Worm (Caenorhabditis elegans) whole organism, young adult: ENCODE results near the gene F12A10.1.

ENCODE experiments used
- C06A6.2 ChIP-seq: fragments of 200-800 bp; sonication (Bioruptor generic); conservative IDR thresholded peaks from 2 replicates; pipeline ENCODE4 v1.3.6; 2022; ENCODE audit warnings: missing genetic modification characterization, missing compliant biosample characterization
- C17E4.6 ChIP-seq: fragments of 200-800 bp; sonication (Bioruptor generic); IDR thresholded peaks from 2 replicates; pipeline ENCODE4 v1.3.6; 2022; ENCODE audit warnings: missing genetic modification reagents, missing genetic modification characterization, missing compliant biosample characterization
- D2030.7 ChIP-seq: fragments of 200-800 bp; sonication (Bioruptor generic); IDR thresholded peaks from 2 replicates; pipeline ENCODE4 v1.3.6; 2022; ENCODE audit warnings: missing genetic modification reagents, missing genetic modification characterization, missing compliant biosample characterization
- F23B12.7 ChIP-seq: sonication (generic microtip); optimal IDR thresholded peaks from 2 replicates; lab custom pipeline; 2017; ENCODE audit warnings: missing genetic modification characterization, mild to moderate bottlenecking, missing compliant biosample characterization, antibody characterized with exemption, moderate library complexity; ENCODE audit not compliant: insufficient read depth
- F33H1.4 ChIP-seq: fragments of 200-800 bp; sonication (Bioruptor generic); IDR thresholded peaks from 2 replicates; pipeline ENCODE4 v1.3.6; 2022; ENCODE audit warnings: missing genetic modification reagents, missing genetic modification characterization, missing compliant biosample characterization
- T07F8.4 ChIP-seq: sonication (generic microtip); optimal IDR thresholded peaks from 2 replicates; lab custom pipeline; 2016; ENCODE audit warnings: mild to moderate bottlenecking, missing genetic modification characterization, moderate library complexity, missing compliant biosample characterization
- Y79H2A.3 ChIP-seq: fragments of 200-800 bp; sonication (Bioruptor generic); conservative IDR thresholded peaks from 2 replicates; pipeline ENCODE4 v1.3.6; 2022; ENCODE audit warnings: missing genetic modification reagents, missing genetic modification characterization, missing compliant biosample characterization
- akir-1 ChIP-seq: fragments of 200-800 bp; sonication (Bioruptor generic); optimal IDR thresholded peaks from 2 replicates; lab custom pipeline; 2018; ENCODE audit warnings: mild to moderate bottlenecking, missing genetic modification characterization, moderate library complexity, missing compliant biosample characterization
- aptf-3 ChIP-seq: fragments of 200-800 bp; sonication (Bioruptor generic); IDR thresholded peaks from 2 replicates; pipeline ENCODE4 v1.3.6; 2022; ENCODE audit warnings: missing genetic modification characterization, missing compliant biosample characterization
- ceh-91 ChIP-seq: fragments of 200-800 bp; sonication (Bioruptor generic); IDR thresholded peaks from 2 replicates; pipeline ENCODE4 v1.3.6; 2022; ENCODE audit warnings: missing genetic modification reagents, missing genetic modification characterization, missing compliant biosample characterization
- chd-7 ChIP-seq: sonication (generic microtip); optimal IDR thresholded peaks from 2 replicates; lab custom pipeline; 2016; ENCODE audit warnings: mild to moderate bottlenecking, missing genetic modification characterization, moderate library complexity, missing compliant biosample characterization
- die-1 ChIP-seq: sonication (generic microtip); optimal IDR thresholded peaks from 2 replicates; lab custom pipeline; 2016; ENCODE audit warnings: missing genotype, mild to moderate bottlenecking, missing genetic modification characterization, missing compliant biosample characterization
- efl-1 ChIP-seq: fragments of 150-350 bp; optimal IDR thresholded peaks from 2 replicates; lab custom pipeline; 2014; ENCODE audit warnings: missing biosample characterization, missing genetic modification reagents, missing genetic modification characterization
- ekl-4 ChIP-seq: fragments of 200-800 bp; sonication (Bioruptor generic); IDR thresholded peaks from 2 replicates; pipeline ENCODE4 v1.3.6; 2022; ENCODE audit warnings: missing genetic modification reagents, missing genetic modification characterization, missing compliant biosample characterization
- hmg-1.2 ChIP-seq: fragments of 200-800 bp; sonication (Bioruptor generic); IDR thresholded peaks from 2 replicates; pipeline ENCODE4 v1.3.6; 2022; ENCODE audit warnings: missing genetic modification reagents, missing genetic modification characterization, missing compliant biosample characterization
- hsf-1 ChIP-seq: fragments of 200-800 bp; sonication (Bioruptor generic); IDR thresholded peaks from 2 replicates; pipeline ENCODE4 v1.3.6; 2022; ENCODE audit warnings: missing genetic modification reagents, missing genetic modification characterization, missing compliant biosample characterization
- lag-1 ChIP-seq: fragments of 200-800 bp; sonication (Bioruptor generic); IDR thresholded peaks from 2 replicates; pipeline ENCODE4 v1.3.6; 2022; ENCODE audit warnings: missing genetic modification reagents, missing genetic modification characterization, missing compliant biosample characterization
- let-526 ChIP-seq: fragments of 200-800 bp; sonication (Bioruptor generic); IDR thresholded peaks from 2 replicates; pipeline ENCODE4 v1.3.6; 2022; ENCODE audit warnings: missing genetic modification reagents, missing genetic modification characterization, missing compliant biosample characterization
- let-607 ChIP-seq, 2 experiments: fragments of 200-800 bp in 1 of 2; sonication (Bioruptor generic) in 1 of 2; sonication (generic microtip) in 1 of 2; optimal IDR thresholded peaks; 2 replicates each; lab custom pipeline; 2016 to 2018; ENCODE audit warnings: mild to moderate bottlenecking in 2 of 2, missing compliant biosample characterization in 2 of 2, missing genetic modification characterization in 2 of 2, moderate library complexity in 2 of 2, missing genotype in 1 of 2
- lin-35 ChIP-seq, 3 experiments: fragments of 150-350 bp in 2 of 3; sonication (generic microtip) in 1 of 3; optimal IDR thresholded peaks; 2 replicates each; lab custom pipeline; 2014 to 2018; ENCODE audit warnings: missing biosample characterization in 3 of 3, missing genetic modification characterization in 3 of 3, missing genetic modification reagents in 3 of 3
- lin-54 ChIP-seq: fragments of 200-800 bp; sonication (Bioruptor generic); optimal IDR thresholded peaks from 2 replicates; lab custom pipeline; 2018; ENCODE audit warnings: mild to moderate bottlenecking, missing genetic modification characterization, missing compliant biosample characterization
- lir-1 ChIP-seq: fragments of 200-800 bp; sonication (Bioruptor generic); conservative IDR thresholded peaks from 2 replicates; pipeline ENCODE4 v1.3.6; 2022; ENCODE audit warnings: missing genetic modification reagents, missing genetic modification characterization, missing compliant biosample characterization
- lsl-1 ChIP-seq: fragments of 200-800 bp; sonication (Bioruptor generic); optimal IDR thresholded peaks from 2 replicates; lab custom pipeline; 2018; ENCODE audit warnings: mild to moderate bottlenecking, missing genetic modification characterization, moderate library complexity, missing compliant biosample characterization
- lsy-27 ChIP-seq: sonication (generic microtip); optimal IDR thresholded peaks from 2 replicates; lab custom pipeline; 2017; ENCODE audit warnings: missing genetic modification characterization, mild to moderate bottlenecking, missing compliant biosample characterization, antibody characterized with exemption, missing genotype, borderline replicate concordance; ENCODE audit not compliant: insufficient read depth
- madf-6 ChIP-seq: fragments of 200-800 bp; sonication (Bioruptor generic); IDR thresholded peaks from 2 replicates; pipeline ENCODE4 v1.3.6; 2022; ENCODE audit warnings: missing genetic modification reagents, missing genetic modification characterization, missing compliant biosample characterization
- madf-8 ChIP-seq: fragments of 200-800 bp; sonication (Bioruptor generic); conservative IDR thresholded peaks from 2 replicates; pipeline ENCODE4 v1.3.6; 2022; ENCODE audit warnings: missing genetic modification reagents, missing genetic modification characterization, missing compliant biosample characterization
- mcd-1 ChIP-seq: fragments of 200-800 bp; sonication (Bioruptor generic); IDR thresholded peaks from 2 replicates; pipeline ENCODE4 v1.3.6; 2022; ENCODE audit warnings: missing genetic modification reagents, missing genetic modification characterization, missing compliant biosample characterization
- mel-28 ChIP-seq: sonication (generic microtip); optimal IDR thresholded peaks from 2 replicates; lab custom pipeline; 2016; ENCODE audit warnings: borderline replicate concordance, mild to moderate bottlenecking, missing genetic modification characterization, missing compliant biosample characterization
- mes-4 ChIP-seq: sonication (generic microtip); optimal IDR thresholded peaks from 2 replicates; lab custom pipeline; 2016; ENCODE audit warnings: missing genotype, missing genetic modification characterization, missing compliant biosample characterization
- mxl-1 ChIP-seq: sonication (generic microtip); optimal IDR thresholded peaks from 2 replicates; lab custom pipeline; 2016; ENCODE audit warnings: missing genetic modification characterization, missing compliant biosample characterization
- nhr-179 ChIP-seq: sonication (generic microtip); optimal IDR thresholded peaks from 2 replicates; lab custom pipeline; 2016; ENCODE audit warnings: mild to moderate bottlenecking, missing genetic modification characterization, missing compliant biosample characterization
- pbrm-1 ChIP-seq: fragments of 200-800 bp; sonication (Bioruptor generic); IDR thresholded peaks from 2 replicates; pipeline ENCODE4 v1.3.6; 2022; ENCODE audit warnings: missing genetic modification reagents, missing genetic modification characterization, missing compliant biosample characterization
- snpc-1.3 ChIP-seq: sonication (generic microtip); optimal IDR thresholded peaks from 2 replicates; lab custom pipeline; 2017; ENCODE audit warnings: missing genetic modification characterization, mild to moderate bottlenecking, missing compliant biosample characterization, antibody characterized with exemption, moderate library complexity, missing genotype, missing genetic modification reagents; ENCODE audit not compliant: insufficient read depth
- snpc-3.4 ChIP-seq: sonication (generic microtip); optimal IDR thresholded peaks from 2 replicates; lab custom pipeline; 2017; ENCODE audit warnings: missing genetic modification characterization, mild to moderate bottlenecking, missing compliant biosample characterization, antibody characterized with exemption, moderate library complexity, missing genotype, missing genetic modification reagents
- snpc-4 ChIP-seq, 5 experiments: fragments of 150-350 bp in 1 of 5; sonication (generic microtip) in 4 of 5; optimal IDR thresholded peaks; 2 replicates each; lab custom pipeline; 2014 to 2018; ENCODE audit warnings: missing genetic modification characterization in 5 of 5, missing biosample characterization in 3 of 5, antibody characterized with exemption in 2 of 5, mild to moderate bottlenecking in 2 of 5, missing compliant biosample characterization in 2 of 5, missing genotype in 2 of 5, moderate library complexity in 2 of 5, missing genetic modification reagents in 1 of 5
- unc-62 ChIP-seq: fragments of 150-350 bp; optimal IDR thresholded peaks from 2 replicates; lab custom pipeline; 2014; ENCODE audit warnings: missing biosample characterization, missing genetic modification reagents, missing genetic modification characterization
- xnd-1 ChIP-seq: sonication (generic microtip); optimal IDR thresholded peaks from 2 replicates; lab custom pipeline; 2016; ENCODE audit warnings: missing genotype, missing genetic modification reagents, missing genetic modification characterization, missing compliant biosample characterization
- ztf-3 ChIP-seq: fragments of 200-800 bp; sonication (Bioruptor generic); optimal IDR thresholded peaks from 2 replicates; lab custom pipeline; 2018; ENCODE audit warnings: mild to moderate bottlenecking, missing genetic modification characterization, missing compliant biosample characterization

The F12A10.1 gene

DNA sequence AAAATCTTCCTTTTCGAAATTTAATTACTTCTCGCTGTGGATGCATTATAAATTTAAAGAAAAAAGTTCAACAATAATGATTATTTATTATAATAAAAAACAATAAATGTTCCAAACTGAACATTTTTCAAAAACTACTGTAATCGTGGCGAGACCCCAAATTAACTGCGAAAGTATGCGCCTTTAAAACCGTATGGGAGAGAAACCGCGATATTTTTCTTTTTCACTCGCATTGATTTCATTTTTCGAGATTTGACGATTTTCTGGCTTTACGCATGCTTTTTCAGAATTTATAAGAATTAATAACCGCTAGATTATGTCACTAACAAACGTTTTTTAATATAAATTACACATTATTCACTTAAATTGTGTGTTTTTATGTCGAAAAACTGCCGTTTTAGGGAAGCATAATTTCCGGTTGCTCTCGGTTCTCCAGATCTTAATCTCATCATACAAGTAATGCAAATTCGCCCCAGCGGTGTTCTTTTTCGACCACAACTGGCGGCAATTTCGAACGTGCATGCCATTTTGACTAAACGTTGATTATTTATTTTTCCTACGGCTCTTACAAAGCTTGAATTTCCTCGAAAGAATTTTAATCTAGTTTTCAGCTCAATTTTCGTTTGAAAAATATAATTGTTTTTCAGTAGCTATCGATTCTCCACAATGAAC lies 4.8 kb downstream of the F12A10.1 start, which contains the start of gene F12A10.8:
Gene F12A10.8 (minus strand): TSS at position 79 of the 672 bp plus-strand sequence.
- TF ChIP-seq F23B12.7 (tag; lab: Kevin White, UChicago): no peak
- no peak for TF ChIP-seq hsf-1
- TF ChIP-seq let-607 (tag; optimal IDR thresholded peaks at IDR 0.05; lab: Kevin White, UChicago): no peak
- peak; percentile 80 for TF ChIP-seq efl-1
- TF ChIP-seq snpc-3.4 (tag; lab: Kevin White, UChicago): peak; percentile 13
- no peak for TF ChIP-seq akir-1 (GFP tag; lab: Kevin White, UChicago)
- no peak for TF ChIP-seq lir-1 (GFP tag; lab: Robert Waterston, UW)
- no peak for TF ChIP-seq Y79H2A.3 (GFP tag; lab: Robert Waterston, UW)
- TF ChIP-seq mcd-1: peak; percentile 46; the same call in 1 of the 2 replicates
- TF ChIP-seq nhr-179 (tag; lab: Kevin White, UChicago): no peak
- no peak for TF ChIP-seq C17E4.6 (GFP tag; lab: Robert Waterston, UW)
- no peak for TF ChIP-seq aptf-3
- peak in 1 of 3 experiments; percentile 60 for TF ChIP-seq lin-35 (GFP tag; optimal IDR thresholded peaks at IDR 0.05; lab: Kevin White, UChicago)
- peak; percentile 70 for TF ChIP-seq xnd-1 (tag; lab: Kevin White, UChicago)
- no peak for TF ChIP-seq ekl-4 (GFP tag; lab: Robert Waterston, UW)
- TF ChIP-seq mes-4 (tag; lab: Kevin White, UChicago): no peak
- no peak for TF ChIP-seq lin-54
- no peak for TF ChIP-seq ztf-3 (GFP tag; lab: Kevin White, UChicago)
- TF ChIP-seq let-526 (GFP tag; lab: Robert Waterston, UW): no peak
- peak; percentile 88 for TF ChIP-seq F33H1.4 (GFP tag; lab: Robert Waterston, UW)
- no peak for TF ChIP-seq chd-7 (tag; lab: Kevin White, UChicago)
- TF ChIP-seq mxl-1: no peak
- peak; percentile 1 for TF ChIP-seq snpc-1.3 (tag; lab: Kevin White, UChicago)
- no peak for TF ChIP-seq unc-62 (GFP tag; lab: Kevin White, UChicago)
- TF ChIP-seq ceh-91: peak; percentile 67
- peak; percentile 58; the same call in 1 of the 2 replicates for TF ChIP-seq D2030.7 (GFP tag; lab: Robert Waterston, UW)
- TF ChIP-seq die-1 (tag; lab: Kevin White, UChicago): no peak
- peak; percentile 87 for TF ChIP-seq madf-6
- TF ChIP-seq snpc-4 (GFP tag; optimal IDR thresholded peaks at IDR 0.05; lab: Kevin White, UChicago): peak; percentile 22
- no peak for TF ChIP-seq snpc-4 (tag; optimal IDR thresholded peaks at IDR 0.05; lab: Kevin White, UChicago)
- TF ChIP-seq hmg-1.2 (GFP tag; lab: Robert Waterston, UW): 0 out of 2 replicates have a peak, but pooled peaks have one; percentile 8
- peak; percentile 67 for TF ChIP-seq madf-8 (GFP tag; lab: Robert Waterston, UW)
- no peak for TF ChIP-seq lsy-27 (tag; lab: Kevin White, UChicago)
- no peak for TF ChIP-seq T07F8.4
- TF ChIP-seq C06A6.2 (GFP tag; lab: Robert Waterston, UW): no peak
- peak; percentile 93 for TF ChIP-seq lsl-1 (GFP tag; lab: Kevin White, UChicago)
- TF ChIP-seq pbrm-1 (GFP tag; lab: Robert Waterston, UW): no peak
- no peak for TF ChIP-seq mel-28 (tag; lab: Kevin White, UChicago)
- TF ChIP-seq lag-1 (GFP tag; lab: Robert Waterston, UW): no peak
